Fruit fly (Drosophila melanogaster) whole organism, adult: ENCODE data around the gene nrv1.

Experiments used
- CG7101 ChIP-seq: fragments of 200-800 bp; sonication (Bioruptor generic); optimal IDR thresholded peaks from 2 replicates; lab custom pipeline; 2018; ENCODE audit warnings: missing biosample characterization, mild to moderate bottlenecking, missing genetic modification characterization, moderate library complexity
- Hr96 ChIP-seq: fragments of 200-800 bp; sonication (Bioruptor generic); optimal IDR thresholded peaks from 2 replicates; lab custom pipeline; 2016; ENCODE audit warnings: missing biosample characterization, missing genetic modification characterization
- pad ChIP-seq: fragments of 200-800 bp; sonication (Bioruptor generic); optimal IDR thresholded peaks from 3 replicates; lab custom pipeline; 2017; ENCODE audit warnings: missing biosample characterization, missing genetic modification characterization, mild to moderate bottlenecking, moderate library complexity, missing genetic modification reagents

DNA sequence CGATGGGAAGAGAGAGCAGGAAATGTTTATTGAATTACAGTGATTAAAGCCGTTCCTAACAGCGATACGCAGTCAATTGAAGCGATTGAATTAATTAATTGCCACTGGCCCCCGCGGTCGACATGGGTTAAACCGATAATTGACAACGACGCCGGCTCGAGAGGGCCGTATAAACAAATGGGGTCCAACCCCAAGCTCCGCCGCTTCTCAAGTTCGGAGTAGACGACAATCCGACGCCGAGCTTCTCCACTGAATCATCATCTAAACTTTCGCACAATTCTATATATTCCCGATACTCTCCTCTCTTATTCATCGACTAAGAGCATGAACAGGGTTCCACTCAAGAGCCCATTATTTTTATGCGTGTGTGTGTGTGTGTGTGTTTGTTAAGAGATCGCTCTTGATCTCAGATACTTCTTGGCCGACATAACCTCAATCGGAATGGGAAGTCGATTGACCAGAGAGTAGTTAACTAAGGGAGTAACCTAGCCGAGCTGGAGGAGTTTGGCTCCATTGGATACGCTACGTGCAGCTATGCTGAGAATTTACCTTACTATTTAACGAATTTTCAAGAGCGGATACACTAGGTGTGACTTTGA is 5.3 kb upstream of the nrv1 start:
- no peak for TF ChIP-seq pad
- TF ChIP-seq Hr96 (GFP tag; lab: Kevin White, UChicago): no peak
- no peak for TF ChIP-seq CG7101 (tag; lab: Kevin White, UChicago)
